Worm (Caenorhabditis elegans): ENCODE results near the gene col-183.

Gene col-183

ce11 chrX:13462519-13462918 is 5.0 kb downstream of the col-183 start, which contains the start of gene F02D10.3:
F02D10.3 (minus strand) TSS chrX:13462619.
- TF ChIP-seq hnd-1 (tag; optimal IDR thresholded peaks at IDR 0.05) (no peak), ets-7 (tag; optimal IDR thresholded peaks at IDR 0.05) (no peak), scrt-1 (GFP tag; IDR thresholded peaks at IDR 0.05) (no peak), tbx-37 (GFP tag; conservative IDR thresholded peaks at IDR 0.05) (no peak), ama-1 (optimal IDR thresholded peaks at IDR 0.05) (no peak), tra-4 (tag; optimal IDR thresholded peaks at IDR 0.05) (no peak), tbx-11 (GFP tag; IDR thresholded peaks at IDR 0.05) (no peak), flt-1 (GFP tag; IDR thresholded peaks at IDR 0.05) (no peak), hmg-4 (GFP tag; optimal IDR thresholded peaks at IDR 0.05) (no peak), sea-1 (GFP tag; conservative IDR thresholded peaks at IDR 0.05) (no peak), F13C5.2 (tag; optimal IDR thresholded peaks at IDR 0.05) (no peak), hmbx-1 (tag; optimal IDR thresholded peaks at IDR 0.05) (no peak), ceh-36 (tag; optimal IDR thresholded peaks at IDR 0.05) (no peak), ceh-13 (GFP tag; optimal IDR thresholded peaks at IDR 0.05) (no peak), pes-1 (GFP tag; IDR thresholded peaks at IDR 0.05) (no peak), aly-1 (tag; optimal IDR thresholded peaks at IDR 0.05) (no peak), B0310.2 (tag; optimal IDR thresholded peaks at IDR 0.05) (no peak)

ce11 chrX:13456442-13456841 is 11.1 kb downstream of the col-183 start, which contains the start of gene flr-1:
flr-1 (minus strand) TSS chrX:13456542.
- TF ChIP-seq ceh-36 (tag; optimal IDR thresholded peaks at IDR 0.05), result no peak
- no peak for TF ChIP-seq ceh-13 (GFP tag; optimal IDR thresholded peaks at IDR 0.05)
- TF ChIP-seq tra-4 (tag; optimal IDR thresholded peaks at IDR 0.05), result no peak
- TF ChIP-seq ets-7 (tag; optimal IDR thresholded peaks at IDR 0.05), result no peak
- no peak for TF ChIP-seq B0310.2 (tag; optimal IDR thresholded peaks at IDR 0.05)
- TF ChIP-seq ama-1 (optimal IDR thresholded peaks at IDR 0.05), result no peak

- TF ChIP-seq F13C5.2 (tag; optimal IDR thresholded peaks at IDR 0.05), result no peak
- TF ChIP-seq hmg-4 (GFP tag; optimal IDR thresholded peaks at IDR 0.05), result no peak
- TF ChIP-seq scrt-1 (GFP tag; IDR thresholded peaks at IDR 0.05), result no peak
- no peak for TF ChIP-seq ama-1 (optimal IDR thresholded peaks at IDR 0.05)
- no peak for TF ChIP-seq hmbx-1 (tag; optimal IDR thresholded peaks at IDR 0.05)
- TF ChIP-seq ceh-36 (tag; optimal IDR thresholded peaks at IDR 0.05), result no peak
- TF ChIP-seq pes-1 (GFP tag; IDR thresholded peaks at IDR 0.05), result no peak
- TF ChIP-seq ets-7 (tag; optimal IDR thresholded peaks at IDR 0.05), result no peak
- TF ChIP-seq hnd-1 (tag; optimal IDR thresholded peaks at IDR 0.05), result no peak
- TF ChIP-seq tbx-37 (GFP tag; conservative IDR thresholded peaks at IDR 0.05), result no peak
- TF ChIP-seq aly-1 (tag; optimal IDR thresholded peaks at IDR 0.05), result no peak
- no peak for TF ChIP-seq tbx-11 (GFP tag; IDR thresholded peaks at IDR 0.05)
- no peak for TF ChIP-seq tra-4 (tag; optimal IDR thresholded peaks at IDR 0.05)
- no peak for TF ChIP-seq sea-1 (GFP tag; conservative IDR thresholded peaks at IDR 0.05)
- no peak for TF ChIP-seq flt-1 (GFP tag; IDR thresholded peaks at IDR 0.05)
- no peak for TF ChIP-seq B0310.2 (tag; optimal IDR thresholded peaks at IDR 0.05)
These were observed 16.0 kb downstream of the col-183 start, which contains the start of gene F02D10.6 for ce11 chrX:13451578-13451977. F02D10.6 (minus strand) TSS chrX:13451678.

- 0 out of 2 replicates have a peak, but pooled peaks have one; percentile 61 for TF ChIP-seq tbx-11 (GFP tag; IDR thresholded peaks at IDR 0.05)
- TF ChIP-seq ceh-13 (GFP tag; optimal IDR thresholded peaks at IDR 0.05), result peak; percentile 64
- TF ChIP-seq ets-7 (tag; optimal IDR thresholded peaks at IDR 0.05), result peak; percentile 13
- TF ChIP-seq ceh-36 (tag; optimal IDR thresholded peaks at IDR 0.05), result peak; percentile 76
- 0 out of 2 replicates have a peak, but pooled peaks have one; percentile 41 for TF ChIP-seq sea-1 (GFP tag; conservative IDR thresholded peaks at IDR 0.05)
- peak; percentile 85 for TF ChIP-seq pes-1 (GFP tag; IDR thresholded peaks at IDR 0.05)
- peak; percentile 79 for TF ChIP-seq aly-1 (tag; optimal IDR thresholded peaks at IDR 0.05)
- peak; percentile 75 for TF ChIP-seq scrt-1 (GFP tag; IDR thresholded peaks at IDR 0.05)
- peak; percentile 48 for TF ChIP-seq hnd-1 (tag; optimal IDR thresholded peaks at IDR 0.05)
- peak; percentile 23 for TF ChIP-seq hmbx-1 (tag; optimal IDR thresholded peaks at IDR 0.05)
- peak; percentile 55 for TF ChIP-seq tbx-37 (GFP tag; conservative IDR thresholded peaks at IDR 0.05)
- peak; percentile 84 for TF ChIP-seq F13C5.2 (tag; optimal IDR thresholded peaks at IDR 0.05)
These were observed 18.9 kb downstream of the col-183 start for ce11 chrX:13448665-13449099.

- TF ChIP-seq hmbx-1 (tag; optimal IDR thresholded peaks at IDR 0.05) (no peak), scrt-1 (GFP tag; IDR thresholded peaks at IDR 0.05) (no peak), hnd-1 (tag; optimal IDR thresholded peaks at IDR 0.05) (no peak), pes-1 (GFP tag; IDR thresholded peaks at IDR 0.05) (no peak), F13C5.2 (tag; optimal IDR thresholded peaks at IDR 0.05) (no peak), tbx-11 (GFP tag; IDR thresholded peaks at IDR 0.05) (no peak), ceh-36 (tag; optimal IDR thresholded peaks at IDR 0.05) (no peak), flt-1 (GFP tag; IDR thresholded peaks at IDR 0.05) (no peak), ets-7 (tag; optimal IDR thresholded peaks at IDR 0.05) (no peak)
These were observed 21.1 kb downstream of the col-183 start, which contains the start of gene set-8 for ce11 chrX:13446418-13446817. set-8 (plus strand) TSS chrX:13446718.

- no peak for TF ChIP-seq tbx-37 (GFP tag; conservative IDR thresholded peaks at IDR 0.05)
- no peak for TF ChIP-seq hnd-1 (tag; optimal IDR thresholded peaks at IDR 0.05)
- no peak for TF ChIP-seq hmg-4 (GFP tag; optimal IDR thresholded peaks at IDR 0.05)
- no peak for TF ChIP-seq B0310.2 (tag; optimal IDR thresholded peaks at IDR 0.05)
- no peak for TF ChIP-seq pes-1 (GFP tag; IDR thresholded peaks at IDR 0.05)
- no peak for TF ChIP-seq ets-7 (tag; optimal IDR thresholded peaks at IDR 0.05)
- no peak for TF ChIP-seq aly-1 (tag; optimal IDR thresholded peaks at IDR 0.05)
- TF ChIP-seq F13C5.2 (tag; optimal IDR thresholded peaks at IDR 0.05), result no peak
- TF ChIP-seq hmbx-1 (tag; optimal IDR thresholded peaks at IDR 0.05), result no peak
- no peak for TF ChIP-seq flt-1 (GFP tag; IDR thresholded peaks at IDR 0.05)
- no peak for TF ChIP-seq scrt-1 (GFP tag; IDR thresholded peaks at IDR 0.05)
- TF ChIP-seq tbx-11 (GFP tag; IDR thresholded peaks at IDR 0.05), result no peak
- TF ChIP-seq ama-1 (optimal IDR thresholded peaks at IDR 0.05), result no peak
- no peak for TF ChIP-seq tra-4 (tag; optimal IDR thresholded peaks at IDR 0.05)
- TF ChIP-seq ceh-36 (tag; optimal IDR thresholded peaks at IDR 0.05), result no peak
These were observed 23.3 kb downstream of the col-183 start for ce11 chrX:13444267-13444666.

ce11 chrX:13443283-13443682 is 24.3 kb downstream of the col-183 start:
- TF ChIP-seq B0310.2 (tag; optimal IDR thresholded peaks at IDR 0.05) (no peak), ets-7 (tag; optimal IDR thresholded peaks at IDR 0.05) (no peak), ceh-13 (GFP tag; optimal IDR thresholded peaks at IDR 0.05) (no peak)

All from whole organism, early embryonic.